Fruit fly (Drosophila melanogaster) whole organism: ENCODE results near the gene CG6873.

Experiments used
- CG8478 ChIP-seq: fragments of >200 bp; optimal IDR thresholded peaks from 2 replicates; lab custom pipeline; 2018; ENCODE audit warnings: inconsistent platforms
- Dll ChIP-seq: fragments of >200 bp; optimal IDR thresholded peaks from 2 replicates; lab custom pipeline; 2017
- EcR ChIP-seq, 2 experiments: fragments of >200 bp; optimal IDR thresholded peaks; 2 replicates each; lab custom pipeline; 2017; ENCODE audit warnings: missing biosample characterization in 2 of 2, missing genetic modification characterization in 2 of 2, missing genetic modification reagents in 2 of 2
- pan ChIP-seq: fragments of >200 bp; optimal IDR thresholded peaks from 2 replicates; lab custom pipeline; 2017
- psq ChIP-seq: fragments of >200 bp; optimal IDR thresholded peaks from 2 replicates; lab custom pipeline; 2017
- usp ChIP-seq: fragments of >200 bp; optimal IDR thresholded peaks from 2 replicates; lab custom pipeline; 2017; ENCODE audit warnings: missing biosample characterization, missing genetic modification characterization, mixed read lengths

- no peak for TF ChIP-seq Dll
- TF ChIP-seq EcR (GFP tag; optimal IDR thresholded peaks at IDR 0.05; lab: Kevin White, UChicago): no peak
- no peak for TF ChIP-seq psq (lab: Kevin White, UChicago)
- no peak for TF ChIP-seq CG8478
- no peak for TF ChIP-seq usp
- TF ChIP-seq pan: no peak
These were observed 30.1 kb downstream of the CG6873 start, which contains the start of gene Cyp308a1 for dm6 chrX:18709565-18709964.
